Fruit fly (Drosophila melanogaster): ENCODE measurements around the gene CG18130.

dm6 chrX:12021750-12022149 lies 29.2 kb upstream of the CG18130 start:
- TF ChIP-seq Mnt (GFP tag; optimal IDR thresholded peaks at IDR 0.05): no peak
- no peak for TF ChIP-seq CG1620 (GFP tag; optimal IDR thresholded peaks at IDR 0.05)
- TF ChIP-seq kay (GFP tag; ENCODE audit: borderline replicate concordance): no peak
- TF ChIP-seq CG11617 (GFP tag; optimal IDR thresholded peaks at IDR 0.05): no peak
- TF ChIP-seq CG7101 (tag; optimal IDR thresholded peaks at IDR 0.05): no peak
- no peak for TF ChIP-seq CG12768 (GFP tag; optimal IDR thresholded peaks at IDR 0.05)
- TF ChIP-seq cnc (optimal IDR thresholded peaks at IDR 0.05): no peak
